Worm (Caenorhabditis elegans) whole organism, young adult: Measurements from ENCODE around the gene dhs-13.

Source experiments
- K12H6.12 ChIP-seq: fragments of 200-800 bp; sonication (Bioruptor generic); optimal IDR thresholded peaks from 2 replicates; lab custom pipeline; 2018; ENCODE audit warnings: mild to moderate bottlenecking, missing genetic modification characterization, missing compliant biosample characterization
- ceh-27 ChIP-seq: fragments of 200-800 bp; sonication (Bioruptor generic); optimal IDR thresholded peaks from 2 replicates; lab custom pipeline; 2018; ENCODE audit warnings: mild to moderate bottlenecking, missing genetic modification characterization, moderate library complexity, missing compliant biosample characterization
- ets-4 ChIP-seq: fragments of 200-800 bp; sonication (Bioruptor generic); optimal IDR thresholded peaks from 2 replicates; lab custom pipeline; 2018; ENCODE audit warnings: mild to moderate bottlenecking, missing genetic modification characterization, missing compliant biosample characterization
- unc-62 ChIP-seq: fragments of 150-350 bp; optimal IDR thresholded peaks from 2 replicates; lab custom pipeline; 2014; ENCODE audit warnings: missing biosample characterization, missing genetic modification reagents, missing genetic modification characterization

- no peak for TF ChIP-seq ceh-27
- TF ChIP-seq K12H6.12 (tag; lab: Kevin White, UChicago): no peak
- no peak for TF ChIP-seq ets-4 (GFP tag; lab: Kevin White, UChicago)
- TF ChIP-seq unc-62: no peak
Observed at ce11 chrV:1767427-1767826, 4.1 kb downstream of the dhs-13 start.
